Worm (Caenorhabditis elegans): ENCODE measurements around the gene srm-4.

ce11 chrV:14294396-14294795 lies 38.8 kb upstream of the srm-4 start, which contains the start of gene F14D7.9:
- TF ChIP-seq him-1 (tag; optimal IDR thresholded peaks at IDR 0.05) (no peak), dao-5 (tag; optimal IDR thresholded peaks at IDR 0.05) (no peak)
